Fruit fly (Drosophila melanogaster): Measurements from ENCODE around the gene PIG-K.
A peak's percentile ranks its signal among the peaks of the same experiment; 100 is the strongest.

Gene PIG-K

DNA sequence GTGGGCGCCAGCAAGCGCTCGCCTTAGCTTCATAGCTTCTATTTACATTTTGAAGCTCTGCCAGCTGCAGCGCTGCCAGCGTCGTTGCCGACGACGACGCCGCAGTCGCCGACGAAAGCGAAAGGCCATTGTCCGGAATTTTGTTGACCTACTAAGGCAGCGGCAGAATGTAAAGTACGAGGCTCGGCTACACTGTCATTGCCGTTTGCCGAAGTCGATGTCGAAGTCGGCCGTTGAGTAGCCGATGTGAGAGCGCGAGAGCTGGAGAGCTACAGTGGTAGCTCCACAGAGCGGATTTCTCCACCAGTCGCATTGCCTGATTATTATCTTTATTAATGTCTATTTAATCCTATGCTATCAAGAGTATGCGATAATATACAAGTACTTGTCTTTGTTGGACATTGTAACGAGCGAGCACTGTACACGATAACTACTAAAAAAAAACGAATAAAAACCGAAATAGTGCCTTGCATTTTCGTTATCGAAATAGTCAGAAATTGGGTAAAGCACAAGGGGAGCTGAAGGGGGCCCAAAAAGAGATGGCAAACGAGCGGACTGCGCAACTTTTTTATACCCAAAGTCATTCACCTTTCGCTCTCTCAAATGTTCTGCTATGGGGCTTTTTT, 45.5 kb downstream of the PIG-K start (continued):
- TF ChIP-seq otp (GFP tag; IDR thresholded peaks at IDR 0.05) (peak; percentile 95), CG3065 (GFP tag; optimal IDR thresholded peaks at IDR 0.05) (peak; percentile 78), br (optimal IDR thresholded peaks at IDR 0.05) (no peak), CG6272 (GFP tag; IDR thresholded peaks at IDR 0.05) (peak; percentile 92), HLHmδ (GFP tag; optimal IDR thresholded peaks at IDR 0.05) (no peak), Mrtf (GFP tag; IDR thresholded peaks at IDR 0.05) (peak; percentile 97), Dll (GFP tag; IDR thresholded peaks at IDR 0.05; ENCODE audit: partially characterized antibody) (no peak), CG1024 (GFP tag; IDR thresholded peaks at IDR 0.05) (peak; percentile 88), CG9932 (GFP tag; IDR thresholded peaks at IDR 0.05) (peak; percentile 88), Nf-YA (GFP tag; IDR thresholded peaks at IDR 0.05) (peak; percentile 90), lola (GFP tag; optimal IDR thresholded peaks at IDR 0.05) (peak in 1 of 3 experiments; percentile 66), repo (GFP tag; optimal IDR thresholded peaks at IDR 0.05) (peak; percentile 92), Lpt (GFP tag; optimal IDR thresholded peaks at IDR 0.05) (no peak), bowl (GFP tag; IDR thresholded peaks at IDR 0.05) (peak; percentile 90), CG16863 (GFP tag; optimal IDR thresholded peaks at IDR 0.05) (peak; percentile 93), her (GFP tag; optimal IDR thresholded peaks at IDR 0.05) (peak; percentile 88), Rx (GFP tag; IDR thresholded peaks at IDR 0.05) (peak; percentile 93), CG31224 (GFP tag; IDR thresholded peaks at IDR 0.05) (peak; percentile 74), Asciz (GFP tag; optimal IDR thresholded peaks at IDR 0.05) (peak; percentile 89), Oaz (GFP tag; IDR thresholded peaks at IDR 0.05) (peak; percentile 92), Doc3 (GFP tag; IDR thresholded peaks at IDR 0.05; ENCODE audit: partially characterized antibody) (no peak), lov (optimal IDR thresholded peaks at IDR 0.05) (no peak), lov (GFP tag; IDR thresholded peaks at IDR 0.05) (peak; percentile 93), H2.0 (GFP tag; IDR thresholded peaks at IDR 0.05) (peak; percentile 97), insv (GFP tag; optimal IDR thresholded peaks at IDR 0.05) (peak in 1 of 2 experiments; percentile 44), CG10462 (GFP tag; optimal IDR thresholded peaks at IDR 0.05) (peak; percentile 88), CG15514 (GFP tag; optimal IDR thresholded peaks at IDR 0.05) (peak; percentile 82), CG11696 (GFP tag; IDR thresholded peaks at IDR 0.05) (peak; percentile 84), ranshi (GFP tag; IDR thresholded peaks at IDR 0.05) (peak; percentile 96), CG17359 (tag; optimal IDR thresholded peaks at IDR 0.05) (peak; percentile 97), CG9437 (GFP tag; optimal IDR thresholded peaks at IDR 0.05) (peak; percentile 87), luna (GFP tag; optimal IDR thresholded peaks at IDR 0.05) (peak; percentile 44), Ssrp (tag; optimal IDR thresholded peaks at IDR 0.05) (peak; percentile 93), CG3407 (GFP tag; optimal IDR thresholded peaks at IDR 0.05) (peak; percentile 89), CG14441 (GFP tag; IDR thresholded peaks at IDR 0.05) (peak; percentile 97), CG14014 (GFP tag; IDR thresholded peaks at IDR 0.05) (peak; percentile 95), Gug (GFP tag; IDR thresholded peaks at IDR 0.05) (peak; percentile 97), vfl (GFP tag; optimal IDR thresholded peaks at IDR 0.05) (peak; percentile 87), Hand (GFP tag; optimal IDR thresholded peaks at IDR 0.05) (peak; percentile 84), Hmx (GFP tag; optimal IDR thresholded peaks at IDR 0.05) (peak; percentile 71), CG6854 (GFP tag; optimal IDR thresholded peaks at IDR 0.05) (peak; percentile 84), CG3838 (GFP tag; optimal IDR thresholded peaks at IDR 0.05) (peak; percentile 76), CG10431 (GFP tag; optimal IDR thresholded peaks at IDR 0.05) (peak; percentile 90), lmd (GFP tag; IDR thresholded peaks at IDR 0.05) (peak; percentile 97), Lhr (GFP tag; optimal IDR thresholded peaks at IDR 0.05) (peak; percentile 68), btn (GFP tag; optimal IDR thresholded peaks at IDR 0.05) (peak; percentile 90), CG2199 (GFP tag; IDR thresholded peaks at IDR 0.05) (peak; percentile 96), Aef1 (GFP tag; IDR thresholded peaks at IDR 0.05) (peak; percentile 97), CG2712 (tag; optimal IDR thresholded peaks at IDR 0.05) (peak; percentile 91), CG15011 (GFP tag; optimal IDR thresholded peaks at IDR 0.05) (peak; percentile 82), p53 (GFP tag; optimal IDR thresholded peaks at IDR 0.05) (peak; percentile 78)
